Worm (Caenorhabditis elegans): ENCODE measurements around the gene ceh-89.

DNA sequence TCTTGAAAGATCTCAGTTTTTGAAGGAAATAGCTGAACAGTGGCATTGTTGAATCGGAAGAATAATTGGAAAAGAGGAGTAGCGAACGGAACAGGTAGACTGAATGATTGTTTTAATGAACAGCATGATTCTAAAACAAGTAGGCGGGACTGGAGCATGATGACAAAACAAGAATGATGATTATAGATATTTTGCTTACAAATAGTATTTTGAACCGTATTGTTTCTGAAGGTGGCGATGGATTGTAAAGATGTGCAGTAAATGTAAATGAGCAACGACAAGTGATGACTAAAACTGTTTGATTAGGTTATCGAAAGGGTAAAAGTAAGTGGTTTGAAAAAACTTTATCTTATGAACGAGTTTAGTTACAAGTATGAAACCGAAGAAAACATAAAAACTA lies 7.5 kb upstream of the ceh-89 start, which contains the start of gene F28H6.8:
- no peak for TF ChIP-seq ceh-28 (tag; optimal IDR thresholded peaks at IDR 0.05)
- TF ChIP-seq nhr-11 (tag; optimal IDR thresholded peaks at IDR 0.05), result no peak

All from whole organism, L3 larva.